Worm (Caenorhabditis elegans) whole organism, young adult: ENCODE results near the gene F01F1.14.

Experiments
- B0019.2 ChIP-seq: fragments of 200-800 bp; sonication (Bioruptor generic); conservative IDR thresholded peaks from 2 replicates; pipeline ENCODE4 v1.3.6; 2022; ENCODE audit warnings: missing genetic modification reagents, missing genetic modification characterization, missing compliant biosample characterization
- B0336.3 ChIP-seq: fragments of 200-800 bp; sonication (Bioruptor generic); IDR thresholded peaks from 2 replicates; pipeline ENCODE4 v1.3.6; 2022; ENCODE audit warnings: missing genetic modification characterization, missing compliant biosample characterization
- C06A6.2 ChIP-seq: fragments of 200-800 bp; sonication (Bioruptor generic); conservative IDR thresholded peaks from 2 replicates; pipeline ENCODE4 v1.3.6; 2022; ENCODE audit warnings: missing genetic modification characterization, missing compliant biosample characterization
- F22D6.2 ChIP-seq: sonication (generic microtip); optimal IDR thresholded peaks from 2 replicates; lab custom pipeline; 2016; ENCODE audit warnings: mild to moderate bottlenecking, missing genetic modification characterization, missing compliant biosample characterization
- F23B12.7 ChIP-seq: sonication (generic microtip); optimal IDR thresholded peaks from 2 replicates; lab custom pipeline; 2017; ENCODE audit warnings: missing genetic modification characterization, mild to moderate bottlenecking, missing compliant biosample characterization, antibody characterized with exemption, moderate library complexity; ENCODE audit not compliant: insufficient read depth
- F33H1.4 ChIP-seq: fragments of 200-800 bp; sonication (Bioruptor generic); IDR thresholded peaks from 2 replicates; pipeline ENCODE4 v1.3.6; 2022; ENCODE audit warnings: missing genetic modification reagents, missing genetic modification characterization, missing compliant biosample characterization
- F37B4.10 ChIP-seq: fragments of 200-800 bp; sonication (Bioruptor generic); IDR thresholded peaks from 2 replicates; pipeline ENCODE4 v1.3.6; 2022; ENCODE audit warnings: missing genetic modification characterization, missing compliant biosample characterization
- F57A8.1 ChIP-seq: fragments of 200-800 bp; sonication (Bioruptor generic); optimal IDR thresholded peaks from 2 replicates; lab custom pipeline; 2018; ENCODE audit warnings: mild to moderate bottlenecking, missing genetic modification characterization, moderate library complexity, missing compliant biosample characterization
- T07F8.4 ChIP-seq: sonication (generic microtip); optimal IDR thresholded peaks from 2 replicates; lab custom pipeline; 2016; ENCODE audit warnings: mild to moderate bottlenecking, missing genetic modification characterization, moderate library complexity, missing compliant biosample characterization
- Y53F4B.3 ChIP-seq: fragments of 200-800 bp; sonication (Bioruptor generic); IDR thresholded peaks from 2 replicates; pipeline ENCODE4 v1.3.6; 2022; ENCODE audit warnings: missing genetic modification reagents, missing genetic modification characterization, missing compliant biosample characterization
- Y79H2A.3 ChIP-seq: fragments of 200-800 bp; sonication (Bioruptor generic); conservative IDR thresholded peaks from 2 replicates; pipeline ENCODE4 v1.3.6; 2022; ENCODE audit warnings: missing genetic modification reagents, missing genetic modification characterization, missing compliant biosample characterization
- ZK185.1 ChIP-seq: sonication (generic microtip); optimal IDR thresholded peaks from 2 replicates; lab custom pipeline; 2016; ENCODE audit warnings: mild to moderate bottlenecking, missing genetic modification characterization, missing compliant biosample characterization; ENCODE audit not compliant: poor library complexity, severe bottlenecking
- atf-7 ChIP-seq: sonication (generic microtip); optimal IDR thresholded peaks from 2 replicates; lab custom pipeline; 2017; ENCODE audit warnings: mild to moderate bottlenecking, missing genetic modification characterization, missing compliant biosample characterization
- attf-5 ChIP-seq: fragments of 200-800 bp; sonication (Bioruptor generic); optimal IDR thresholded peaks from 2 replicates; lab custom pipeline; 2018; ENCODE audit warnings: mild to moderate bottlenecking, missing genetic modification characterization, missing compliant biosample characterization
- bed-2 ChIP-seq: fragments of 200-800 bp; sonication (Bioruptor generic); IDR thresholded peaks from 2 replicates; pipeline ENCODE4 v1.3.6; 2022; ENCODE audit warnings: missing genetic modification reagents, missing genetic modification characterization, missing compliant biosample characterization
- cebp-1 ChIP-seq, 2 experiments: fragments of 200-800 bp in 1 of 2; sonication (Bioruptor generic) in 1 of 2; sonication (generic microtip) in 1 of 2; IDR thresholded peaks in 1 of 2; optimal IDR thresholded peaks in 1 of 2; 2 replicates each; pipeline versions ENCODE4 v1.3.6 to Lab custom; 2017 to 2022; ENCODE audit warnings: missing compliant biosample characterization in 2 of 2, missing genetic modification characterization in 2 of 2, mild to moderate bottlenecking in 1 of 2, missing genetic modification reagents in 1 of 2, moderate library complexity in 1 of 2
- cebp-2 ChIP-seq: fragments of 200-800 bp; sonication (Bioruptor generic); IDR thresholded peaks from 2 replicates; pipeline ENCODE4 v1.3.6; 2022; ENCODE audit warnings: missing genetic modification characterization, missing compliant biosample characterization
- ceh-100 ChIP-seq: fragments of 200-800 bp; sonication (Bioruptor generic); IDR thresholded peaks from 2 replicates; pipeline ENCODE4 v1.3.6; 2022; ENCODE audit warnings: missing genetic modification reagents, missing genetic modification characterization, missing compliant biosample characterization
- ceh-58 ChIP-seq: fragments of 200-800 bp; sonication (Bioruptor generic); IDR thresholded peaks from 2 replicates; pipeline ENCODE4 v1.3.6; 2022; ENCODE audit warnings: missing genetic modification characterization, missing compliant biosample characterization
- die-1 ChIP-seq: sonication (generic microtip); optimal IDR thresholded peaks from 2 replicates; lab custom pipeline; 2016; ENCODE audit warnings: missing genotype, mild to moderate bottlenecking, missing genetic modification characterization, missing compliant biosample characterization
- dox-1 ChIP-seq: fragments of 200-800 bp; sonication (Bioruptor generic); IDR thresholded peaks from 2 replicates; pipeline ENCODE4 v1.3.6; 2022; ENCODE audit warnings: missing genetic modification reagents, missing genetic modification characterization, missing compliant biosample characterization
- ekl-4 ChIP-seq: fragments of 200-800 bp; sonication (Bioruptor generic); IDR thresholded peaks from 2 replicates; pipeline ENCODE4 v1.3.6; 2022; ENCODE audit warnings: missing genetic modification reagents, missing genetic modification characterization, missing compliant biosample characterization
- ets-4 ChIP-seq: fragments of 200-800 bp; sonication (Bioruptor generic); optimal IDR thresholded peaks from 2 replicates; lab custom pipeline; 2018; ENCODE audit warnings: mild to moderate bottlenecking, missing genetic modification characterization, missing compliant biosample characterization
- hmg-1.2 ChIP-seq: fragments of 200-800 bp; sonication (Bioruptor generic); IDR thresholded peaks from 2 replicates; pipeline ENCODE4 v1.3.6; 2022; ENCODE audit warnings: missing genetic modification reagents, missing genetic modification characterization, missing compliant biosample characterization
- hmg-20 ChIP-seq: fragments of 200-800 bp; sonication (Bioruptor generic); IDR thresholded peaks from 2 replicates; pipeline ENCODE4 v1.3.6; 2022; ENCODE audit warnings: missing genetic modification reagents, missing genetic modification characterization, missing compliant biosample characterization
- let-526 ChIP-seq: fragments of 200-800 bp; sonication (Bioruptor generic); IDR thresholded peaks from 2 replicates; pipeline ENCODE4 v1.3.6; 2022; ENCODE audit warnings: missing genetic modification reagents, missing genetic modification characterization, missing compliant biosample characterization
- let-607 ChIP-seq, 2 experiments: fragments of 200-800 bp in 1 of 2; sonication (Bioruptor generic) in 1 of 2; sonication (generic microtip) in 1 of 2; optimal IDR thresholded peaks; 2 replicates each; lab custom pipeline; 2016 to 2018; ENCODE audit warnings: mild to moderate bottlenecking in 2 of 2, missing compliant biosample characterization in 2 of 2, missing genetic modification characterization in 2 of 2, moderate library complexity in 2 of 2, missing genotype in 1 of 2
- lin-26 ChIP-seq: fragments of 200-800 bp; sonication (Bioruptor generic); IDR thresholded peaks from 2 replicates; pipeline ENCODE4 v1.3.6; 2022; ENCODE audit warnings: missing genetic modification reagents, missing genetic modification characterization, missing compliant biosample characterization
- lin-35 ChIP-seq, 3 experiments: fragments of 150-350 bp in 2 of 3; sonication (generic microtip) in 1 of 3; optimal IDR thresholded peaks; 2 replicates each; lab custom pipeline; 2014 to 2018; ENCODE audit warnings: missing biosample characterization in 3 of 3, missing genetic modification characterization in 3 of 3, missing genetic modification reagents in 3 of 3
- lin-54 ChIP-seq: fragments of 200-800 bp; sonication (Bioruptor generic); optimal IDR thresholded peaks from 2 replicates; lab custom pipeline; 2018; ENCODE audit warnings: mild to moderate bottlenecking, missing genetic modification characterization, missing compliant biosample characterization
- madf-10 ChIP-seq: sonication (generic microtip); optimal IDR thresholded peaks from 2 replicates; lab custom pipeline; 2016; ENCODE audit warnings: mild to moderate bottlenecking, missing genetic modification characterization, missing compliant biosample characterization
- mcd-1 ChIP-seq: fragments of 200-800 bp; sonication (Bioruptor generic); IDR thresholded peaks from 2 replicates; pipeline ENCODE4 v1.3.6; 2022; ENCODE audit warnings: missing genetic modification reagents, missing genetic modification characterization, missing compliant biosample characterization
- mxl-1 ChIP-seq: sonication (generic microtip); optimal IDR thresholded peaks from 2 replicates; lab custom pipeline; 2016; ENCODE audit warnings: missing genetic modification characterization, missing compliant biosample characterization
- nfya-1 ChIP-seq: sonication (generic microtip); optimal IDR thresholded peaks from 2 replicates; lab custom pipeline; 2017; ENCODE audit warnings: antibody characterized with exemption, missing compliant biosample characterization, missing genetic modification characterization, borderline replicate concordance; ENCODE audit not compliant: insufficient read depth
- nhr-80 ChIP-seq: sonication (generic microtip); optimal IDR thresholded peaks from 2 replicates; lab custom pipeline; 2016; ENCODE audit warnings: missing genetic modification characterization, missing compliant biosample characterization
- nhr-90 ChIP-seq: sonication (generic microtip); optimal IDR thresholded peaks from 2 replicates; lab custom pipeline; 2016; ENCODE audit warnings: missing genotype, mild to moderate bottlenecking, missing genetic modification characterization, missing compliant biosample characterization
- somi-1 ChIP-seq: fragments of 200-800 bp; sonication (Bioruptor generic); optimal IDR thresholded peaks from 2 replicates; lab custom pipeline; 2018; ENCODE audit warnings: mild to moderate bottlenecking, missing genetic modification characterization, missing compliant biosample characterization
- sptf-2 ChIP-seq: fragments of 200-800 bp; sonication (Bioruptor generic); optimal IDR thresholded peaks from 2 replicates; lab custom pipeline; 2018; ENCODE audit warnings: mild to moderate bottlenecking, missing genetic modification characterization, missing compliant biosample characterization
- zim-3 ChIP-seq: sonication (generic microtip); optimal IDR thresholded peaks from 2 replicates; lab custom pipeline; 2017; ENCODE audit warnings: mild to moderate bottlenecking, missing genetic modification characterization, moderate library complexity, missing compliant biosample characterization
- ztf-26 ChIP-seq: sonication (generic microtip); optimal IDR thresholded peaks from 2 replicates; lab custom pipeline; 2017; ENCODE audit warnings: missing genetic modification characterization, missing compliant biosample characterization

The F01F1.14 gene

DNA sequence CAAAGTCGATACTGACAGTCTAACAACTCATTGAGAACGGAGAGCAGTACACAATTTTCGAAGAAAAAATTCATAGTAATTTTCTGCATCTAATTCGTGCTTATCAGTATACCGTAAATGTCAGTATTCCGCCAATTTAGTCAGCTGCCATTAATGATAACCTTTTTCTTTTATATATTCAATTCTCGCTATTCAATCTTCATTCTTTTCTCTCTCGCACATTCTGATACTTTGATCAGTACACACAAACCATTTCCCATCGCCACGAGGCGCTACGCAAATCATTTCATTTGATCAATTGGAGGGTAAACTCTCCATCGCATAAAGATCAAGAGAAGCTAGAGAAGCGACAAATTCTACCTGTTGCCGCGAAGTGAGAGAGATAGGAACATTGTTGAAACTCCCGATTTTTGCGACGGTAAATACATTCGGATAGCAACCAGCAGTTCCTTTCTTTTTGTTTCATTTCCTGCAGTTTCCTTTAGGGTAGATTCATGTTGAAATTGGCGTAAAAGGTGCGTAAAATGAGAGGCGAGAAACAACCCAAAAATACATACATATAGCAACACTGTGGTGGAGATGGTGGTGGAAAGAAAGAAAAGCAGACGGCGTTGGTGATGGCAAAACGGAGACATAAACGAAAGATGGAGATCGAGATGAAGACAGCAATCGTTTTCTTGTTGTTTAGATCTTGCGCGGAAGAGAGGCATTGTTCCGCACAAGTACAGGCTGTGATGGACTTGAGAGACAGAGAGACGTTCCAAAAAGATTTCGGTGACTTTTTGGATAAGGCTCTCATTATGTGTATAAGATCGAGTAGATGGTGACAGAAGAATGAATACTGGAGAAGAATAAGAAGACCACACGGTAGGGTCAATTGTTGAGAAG, 44.3 kb downstream of the F01F1.14 start (continued):
- TF ChIP-seq B0019.2 (GFP tag; lab: Robert Waterston, UW), result no peak
- TF ChIP-seq let-607 (tag; optimal IDR thresholded peaks at IDR 0.05; lab: Kevin White, UChicago), result peak in 1 of 2 experiments; percentile 64
- peak; percentile 53 for TF ChIP-seq atf-7 (tag; lab: Kevin White, UChicago)
- no peak for TF ChIP-seq F22D6.2
- peak; percentile 58 for TF ChIP-seq ets-4 (GFP tag; lab: Kevin White, UChicago)
- TF ChIP-seq C06A6.2, result no peak
- no peak for TF ChIP-seq ceh-100 (GFP tag; lab: Robert Waterston, UW)
- TF ChIP-seq Y79H2A.3 (GFP tag; lab: Robert Waterston, UW), result no peak
- TF ChIP-seq ekl-4 (GFP tag; lab: Robert Waterston, UW), result no peak
- peak; percentile 19 for TF ChIP-seq nhr-90 (tag; lab: Kevin White, UChicago)
- TF ChIP-seq mxl-1, result no peak
- TF ChIP-seq lin-35 (GFP tag; optimal IDR thresholded peaks at IDR 0.05; lab: Kevin White, UChicago), result no peak
- TF ChIP-seq Y53F4B.3 (GFP tag; lab: Robert Waterston, UW), result no peak
- no peak for TF ChIP-seq F57A8.1 (GFP tag; lab: Kevin White, UChicago)
- peak; percentile 29 for TF ChIP-seq F23B12.7 (tag; lab: Kevin White, UChicago)
- TF ChIP-seq somi-1 (GFP tag; lab: Kevin White, UChicago), result no peak
- TF ChIP-seq ceh-58 (GFP tag; lab: Robert Waterston, UW), result no peak
- no peak for TF ChIP-seq sptf-2
- TF ChIP-seq attf-5 (GFP tag; lab: Kevin White, UChicago), result peak; percentile 3
- peak; percentile 41 for TF ChIP-seq madf-10 (tag; lab: Kevin White, UChicago)
- no peak for TF ChIP-seq hmg-20 (GFP tag; lab: Robert Waterston, UW)
- no peak; the same call in 1 of the 2 replicates for TF ChIP-seq dox-1
- TF ChIP-seq lin-26 (GFP tag; lab: Robert Waterston, UW), result no peak
- no peak for TF ChIP-seq nfya-1

DNA sequence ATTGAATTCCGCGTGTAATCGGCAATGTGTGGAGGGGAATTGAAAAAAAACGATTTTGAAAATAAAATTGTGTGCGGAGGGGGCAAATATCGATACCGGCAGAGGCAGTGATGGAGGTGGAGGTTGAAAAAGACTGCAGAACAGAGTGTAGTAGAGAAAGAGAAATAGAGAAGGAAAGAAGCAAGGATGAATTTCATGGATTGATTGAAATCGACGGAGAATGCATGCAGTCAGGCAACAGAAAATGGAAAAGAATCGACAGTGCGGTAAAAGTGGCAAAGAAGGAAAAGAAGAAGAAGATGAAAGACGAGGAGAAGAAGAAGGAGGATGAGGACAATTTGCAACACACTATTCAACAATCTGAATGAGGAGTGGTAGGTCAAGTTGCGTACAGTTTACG, 45.9 kb downstream of the F01F1.14 start, which contains the start of gene W04D12.1:
W04D12.1 (plus strand) TSS at position 111 of the 400 bp plus-strand sequence.
- TF ChIP-seq B0336.3 (GFP tag; lab: Robert Waterston, UW) (no peak), madf-10 (tag; lab: Kevin White, UChicago) (no peak), hmg-1.2 (GFP tag; lab: Robert Waterston, UW) (peak; percentile 58; the same call in 1 of the 2 replicates), cebp-2 (GFP tag; lab: Robert Waterston, UW) (no peak)

DNA sequence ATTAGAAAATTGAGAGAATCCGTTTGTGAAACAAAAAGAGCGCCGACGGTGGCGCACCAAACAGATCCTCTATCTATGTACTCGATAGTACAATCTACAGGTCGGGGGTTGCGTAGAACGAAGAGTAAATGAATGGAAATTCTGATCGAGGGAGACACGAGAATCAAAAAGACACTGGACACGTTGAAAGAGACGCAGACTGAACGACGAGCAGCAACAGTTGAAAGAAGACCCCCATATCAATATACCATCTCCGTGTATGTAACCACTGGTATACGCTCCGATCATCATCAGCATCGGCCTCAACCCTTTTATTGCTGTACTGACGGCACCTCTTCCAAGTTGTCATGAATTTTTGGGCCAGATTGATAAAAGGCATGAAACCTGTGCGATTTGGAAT, 46.5 kb downstream of the F01F1.14 start:
- TF ChIP-seq F37B4.10 (GFP tag; lab: Robert Waterston, UW) (0 out of 2 replicates have a peak, but pooled peaks have one; percentile 28), zim-3 (no peak), hmg-1.2 (GFP tag; lab: Robert Waterston, UW) (peak; percentile 28; the same call in 1 of the 2 replicates), let-526 (GFP tag; lab: Robert Waterston, UW) (0 out of 2 replicates have a peak, but pooled peaks have one; percentile 6), ceh-100 (GFP tag; lab: Robert Waterston, UW) (no peak)

DNA sequence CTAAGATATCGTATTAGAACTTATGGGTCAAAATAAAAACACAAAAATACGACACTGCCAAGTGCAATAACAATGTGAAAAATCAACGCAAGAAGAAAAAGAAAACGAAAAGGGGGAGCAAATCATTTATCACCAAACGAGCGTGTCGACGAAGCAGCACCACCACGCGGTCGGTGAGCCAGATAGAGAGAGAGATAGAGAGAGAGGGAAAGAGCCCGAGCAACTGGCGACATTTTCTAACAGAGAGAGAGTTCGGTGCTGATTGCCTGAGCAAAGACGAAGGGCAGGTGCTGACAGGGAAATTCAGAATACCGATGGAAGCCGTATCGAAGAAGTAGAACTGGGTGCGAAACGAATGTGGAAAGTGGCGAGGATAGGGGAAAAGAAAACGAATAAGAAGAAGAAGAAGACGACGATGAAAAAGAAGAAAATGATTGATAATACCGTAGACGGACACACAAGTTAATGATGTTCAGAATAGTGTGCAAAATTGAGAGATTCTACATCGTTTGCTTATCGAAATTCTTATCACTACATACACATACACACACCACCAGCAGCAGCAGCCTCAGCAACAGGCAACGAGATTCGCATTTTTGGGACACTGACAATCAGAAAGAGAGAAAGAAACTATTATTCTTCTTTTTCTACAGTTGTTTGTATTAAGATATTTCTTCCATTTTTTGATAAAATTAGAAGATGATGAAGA, 47.4 kb downstream of the F01F1.14 start:
- TF ChIP-seq T07F8.4, result no peak
- no peak for TF ChIP-seq F33H1.4 (GFP tag; lab: Robert Waterston, UW)
- no peak for TF ChIP-seq cebp-1 (GFP tag; IDR thresholded peaks at IDR 0.05; lab: Robert Waterston, UW)
- peak; percentile 24 for TF ChIP-seq cebp-1 (tag; optimal IDR thresholded peaks at IDR 0.05; lab: Kevin White, UChicago)
- TF ChIP-seq nhr-80 (tag; lab: Kevin White, UChicago), result peak; percentile 87
- TF ChIP-seq ztf-26 (tag; lab: Kevin White, UChicago), result peak; percentile 35
- TF ChIP-seq dox-1, result 0 out of 2 replicates have a peak, but pooled peaks have one; percentile 17
- TF ChIP-seq mcd-1 (GFP tag; lab: Robert Waterston, UW), result no peak
- peak; percentile 36 for TF ChIP-seq ZK185.1 (tag; lab: Kevin White, UChicago)
- no peak for TF ChIP-seq Y79H2A.3 (GFP tag; lab: Robert Waterston, UW)
- TF ChIP-seq lin-54 (GFP tag; lab: Kevin White, UChicago), result peak; percentile 8
- TF ChIP-seq die-1, result no peak
- TF ChIP-seq bed-2, result no peak
